Worm (Caenorhabditis elegans): ENCODE data around the gene Y41C4A.12.

- TF ChIP-seq him-1 (tag; optimal IDR thresholded peaks at IDR 0.05) = no peak
- no peak for TF ChIP-seq W03F9.2 (tag; optimal IDR thresholded peaks at IDR 0.05)
- TF ChIP-seq dao-5 (tag; optimal IDR thresholded peaks at IDR 0.05) = no peak
Measured at ce11 chrIII:11701863-11702262, 24.6 kb downstream of the Y41C4A.12 start.

All from whole organism, L4/young adult.